Worm (Caenorhabditis elegans) whole organism, mixed stage, embryonic: ENCODE measurements around the gene spp-24.
A peak's percentile ranks its signal among the peaks of the same experiment; 100 is the strongest.

Experiments
- M03D4.4 ChIP-seq: sonication (generic microtip); optimal IDR thresholded peaks from 2 replicates; lab custom pipeline; 2017; ENCODE audit warnings: mild to moderate bottlenecking, missing genetic modification characterization, missing compliant biosample characterization
- bed-3 ChIP-seq: fragments of 200-800 bp; sonication (Bioruptor generic); optimal IDR thresholded peaks from 3 replicates; lab custom pipeline; 2018; ENCODE audit warnings: mild to moderate bottlenecking, missing genetic modification characterization, moderate library complexity, missing compliant biosample characterization
- blmp-1 ChIP-seq: fragments of 150-350 bp; optimal IDR thresholded peaks from 2 replicates; lab custom pipeline; 2014; ENCODE audit warnings: missing biosample characterization, missing genetic modification characterization
- ceh-39 ChIP-seq: fragments of 150-350 bp; optimal IDR thresholded peaks from 2 replicates; lab custom pipeline; 2014; ENCODE audit warnings: missing biosample characterization, missing genetic modification characterization
- ceh-43 ChIP-seq: fragments of 200-800 bp; sonication (Bioruptor generic); optimal IDR thresholded peaks from 2 replicates; lab custom pipeline; 2018; ENCODE audit warnings: mild to moderate bottlenecking, missing genetic modification characterization, moderate library complexity, missing compliant biosample characterization
- ceh-83 ChIP-seq: fragments of 200-800 bp; sonication (Bioruptor generic); optimal IDR thresholded peaks from 2 replicates; lab custom pipeline; 2018; ENCODE audit warnings: mild to moderate bottlenecking, missing genetic modification characterization, missing compliant biosample characterization
- ces-1 ChIP-seq: fragments of 150-350 bp; optimal IDR thresholded peaks from 2 replicates; lab custom pipeline; 2014; ENCODE audit warnings: missing biosample characterization, missing genetic modification reagents, missing genetic modification characterization
- cnd-1 ChIP-seq: fragments of 200-800 bp; sonication (Bioruptor generic); optimal IDR thresholded peaks from 2 replicates; lab custom pipeline; 2018; ENCODE audit warnings: mild to moderate bottlenecking, missing genetic modification characterization, missing compliant biosample characterization
- drap-1 ChIP-seq: fragments of 200-800 bp; sonication (Bioruptor generic); optimal IDR thresholded peaks from 3 replicates; lab custom pipeline; 2018; ENCODE audit warnings: mild to moderate bottlenecking, missing genetic modification characterization, missing compliant biosample characterization
- elt-1 ChIP-seq: sonication (generic microtip); optimal IDR thresholded peaks from 2 replicates; lab custom pipeline; 2017; ENCODE audit warnings: missing genetic modification characterization, mild to moderate bottlenecking, missing compliant biosample characterization, antibody characterized with exemption, moderate library complexity, borderline replicate concordance; ENCODE audit not compliant: insufficient read depth
- elt-3 ChIP-seq: fragments of 150-350 bp; optimal IDR thresholded peaks from 2 replicates; lab custom pipeline; 2014; ENCODE audit warnings: missing biosample characterization, missing genetic modification characterization
- flh-1 ChIP-seq: fragments of 200-800 bp; sonication (Bioruptor generic); optimal IDR thresholded peaks from 2 replicates; lab custom pipeline; 2018; ENCODE audit warnings: mild to moderate bottlenecking, missing genetic modification characterization, moderate library complexity, missing compliant biosample characterization
- ham-2 ChIP-seq: fragments of 200-800 bp; sonication (Bioruptor generic); optimal IDR thresholded peaks from 2 replicates; lab custom pipeline; 2018; ENCODE audit warnings: mild to moderate bottlenecking, missing genetic modification characterization, missing compliant biosample characterization
- hlh-1 ChIP-seq: fragments of 150-350 bp; optimal IDR thresholded peaks from 2 replicates; lab custom pipeline; 2014; ENCODE audit warnings: missing biosample characterization, missing genetic modification reagents, missing genetic modification characterization
- lin-13 ChIP-seq: fragments of 150-350 bp; optimal IDR thresholded peaks from 2 replicates; lab custom pipeline; 2014; ENCODE audit warnings: missing biosample characterization, missing genetic modification characterization
- lin-32 ChIP-seq: fragments of 200-800 bp; sonication (Bioruptor generic); optimal IDR thresholded peaks from 2 replicates; lab custom pipeline; 2018; ENCODE audit warnings: mild to moderate bottlenecking, missing genetic modification characterization, missing compliant biosample characterization
- lsy-2 ChIP-seq: fragments of 150-350 bp; optimal IDR thresholded peaks from 2 replicates; lab custom pipeline; 2014; ENCODE audit warnings: missing biosample characterization, missing genetic modification characterization
- mab-5 ChIP-seq: fragments of 150-350 bp; optimal IDR thresholded peaks from 2 replicates; lab custom pipeline; 2014; ENCODE audit warnings: missing biosample characterization, missing genetic modification characterization
- mep-1 ChIP-seq: fragments of 150-350 bp; optimal IDR thresholded peaks from 2 replicates; lab custom pipeline; 2017; ENCODE audit warnings: missing biosample characterization, missing genetic modification reagents, missing genetic modification characterization, inconsistent platforms
- mls-2 ChIP-seq: sonication (generic microtip); optimal IDR thresholded peaks from 2 replicates; lab custom pipeline; 2016; ENCODE audit warnings: mild to moderate bottlenecking, missing genetic modification characterization, moderate library complexity, missing compliant biosample characterization
- nhr-12 ChIP-seq: fragments of 150-350 bp; optimal IDR thresholded peaks from 2 replicates; lab custom pipeline; 2014; ENCODE audit warnings: missing biosample characterization, missing genetic modification characterization
- nhr-2 ChIP-seq: fragments of 150-350 bp; optimal IDR thresholded peaks from 2 replicates; lab custom pipeline; 2014; ENCODE audit warnings: missing biosample characterization, missing genetic modification characterization
- nhr-237 ChIP-seq: fragments of 150-350 bp; optimal IDR thresholded peaks from 2 replicates; lab custom pipeline; 2014; ENCODE audit warnings: missing biosample characterization, missing genetic modification characterization
- nhr-28 ChIP-seq: fragments of 150-350 bp; optimal IDR thresholded peaks from 2 replicates; lab custom pipeline; 2014; ENCODE audit warnings: missing biosample characterization, missing genetic modification characterization
- nhr-76 ChIP-seq: sonication (generic microtip); optimal IDR thresholded peaks from 2 replicates; lab custom pipeline; 2017; ENCODE audit warnings: missing biosample characterization, missing genetic modification characterization
- pha-4 ChIP-seq: fragments of 150-350 bp; optimal IDR thresholded peaks from 2 replicates; lab custom pipeline; 2018; ENCODE audit warnings: missing biosample characterization, missing genetic modification reagents, missing genetic modification characterization
- sem-2 ChIP-seq: fragments of 200-800 bp; sonication (Bioruptor generic); optimal IDR thresholded peaks from 2 replicates; lab custom pipeline; 2018; ENCODE audit warnings: mild to moderate bottlenecking, missing genetic modification characterization, missing compliant biosample characterization
- sptf-1 ChIP-seq: sonication (generic microtip); optimal IDR thresholded peaks from 2 replicates; lab custom pipeline; 2017; ENCODE audit warnings: mild to moderate bottlenecking, missing genetic modification characterization, moderate library complexity, missing compliant biosample characterization
- tbx-8 ChIP-seq: fragments of 200-800 bp; sonication (Bioruptor generic); optimal IDR thresholded peaks from 2 replicates; lab custom pipeline; 2018; ENCODE audit warnings: mild to moderate bottlenecking, missing genetic modification characterization, moderate library complexity, missing compliant biosample characterization
- unc-39 ChIP-seq: fragments of 150-350 bp; optimal IDR thresholded peaks from 2 replicates; lab custom pipeline; 2014; ENCODE audit warnings: missing biosample characterization, missing genetic modification characterization
- unc-62 ChIP-seq: fragments of 150-350 bp; optimal IDR thresholded peaks from 2 replicates; lab custom pipeline; 2014; ENCODE audit warnings: missing biosample characterization, missing genetic modification reagents, missing genetic modification characterization
- zip-8 ChIP-seq: fragments of 150-350 bp; optimal IDR thresholded peaks from 2 replicates; lab custom pipeline; 2014; ENCODE audit warnings: missing biosample characterization, missing genetic modification characterization
- ztf-11 ChIP-seq: fragments of 150-350 bp; optimal IDR thresholded peaks from 2 replicates; lab custom pipeline; 2014; ENCODE audit warnings: missing biosample characterization, missing genetic modification characterization

spp-24 gene

DNA sequence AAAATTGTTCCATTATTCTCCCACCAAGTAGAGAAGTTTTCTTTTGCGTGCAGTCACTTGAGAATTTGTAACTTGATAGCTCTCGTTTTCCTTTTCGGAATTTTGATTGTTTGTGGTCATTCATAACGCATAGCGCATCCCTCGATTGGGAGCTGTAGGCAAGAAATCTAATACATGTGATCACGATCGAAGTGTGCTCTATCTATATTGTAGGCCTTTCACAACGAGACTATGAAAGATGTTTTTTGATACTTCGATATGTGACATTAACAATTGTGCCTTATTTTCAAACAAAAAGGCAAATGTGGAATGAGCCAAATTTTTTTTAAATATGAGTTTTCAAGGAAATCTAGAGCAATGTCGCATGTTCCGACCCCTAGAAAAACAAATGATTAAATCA, 36.5 kb upstream of the spp-24 start:
- TF ChIP-seq ceh-83 (GFP tag; lab: Kevin White, UChicago) (no peak), zip-8 (tag; lab: Kevin White, UChicago) (no peak), drap-1 (GFP tag; lab: Kevin White, UChicago) (no peak), hlh-1 (no peak), unc-62 (GFP tag; lab: Kevin White, UChicago) (no peak), cnd-1 (tag; lab: Kevin White, UChicago) (no peak), ces-1 (GFP tag; lab: Kevin White, UChicago) (no peak), elt-1 (tag; lab: Kevin White, UChicago) (no peak), lin-32 (GFP tag; lab: Kevin White, UChicago) (no peak), lsy-2 (tag; lab: Kevin White, UChicago) (no peak), mab-5 (tag; lab: Kevin White, UChicago) (no peak), nhr-12 (no peak), sptf-1 (tag; lab: Kevin White, UChicago) (no peak), lin-13 (tag; lab: Kevin White, UChicago) (no peak)

DNA sequence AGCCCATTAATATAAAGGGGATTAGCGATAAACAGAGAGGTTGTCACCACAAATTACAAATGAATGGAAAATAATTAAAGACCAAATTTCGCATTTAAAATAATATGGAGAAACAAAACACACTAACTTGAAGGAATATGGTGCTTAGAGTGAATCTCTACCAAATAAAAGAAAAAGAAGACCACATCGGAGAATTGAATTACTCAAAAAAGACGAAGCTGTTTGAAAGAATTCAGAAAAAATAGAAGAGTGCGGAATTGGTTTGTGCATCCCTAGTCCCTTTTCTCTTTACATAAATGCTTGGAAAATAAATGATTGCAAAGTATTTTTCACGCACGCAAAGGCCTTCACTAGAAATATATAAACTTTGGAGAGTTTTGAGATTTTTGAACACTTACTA, 34.6 kb upstream of the spp-24 start:
- TF ChIP-seq ztf-11 (tag; lab: Kevin White, UChicago) (no peak), lin-32 (GFP tag; lab: Kevin White, UChicago) (no peak), sem-2 (GFP tag; lab: Kevin White, UChicago) (no peak), ces-1 (GFP tag; lab: Kevin White, UChicago) (peak; percentile 76)

- no peak for TF ChIP-seq lin-13 (tag; lab: Kevin White, UChicago)
- peak; percentile 97 for TF ChIP-seq ces-1 (GFP tag; lab: Kevin White, UChicago)
Measured at ce11 chrII:73329-73728, 34.0 kb upstream of the spp-24 start.

ce11 chrII:69354-69753, 30.0 kb upstream of the spp-24 start, which contains the start of gene egl-26:
Gene egl-26, plus strand, starts transcription at chrII:69654.
- TF ChIP-seq pha-4: no peak
- TF ChIP-seq elt-1 (tag; lab: Kevin White, UChicago): no peak
- no peak for TF ChIP-seq lin-13 (tag; lab: Kevin White, UChicago)
- no peak for TF ChIP-seq drap-1 (GFP tag; lab: Kevin White, UChicago)
- TF ChIP-seq zip-8 (tag; lab: Kevin White, UChicago): no peak
- no peak for TF ChIP-seq blmp-1 (tag; lab: Kevin White, UChicago)
- TF ChIP-seq elt-3 (tag; lab: Kevin White, UChicago): no peak
- no peak for TF ChIP-seq ztf-11 (tag; lab: Kevin White, UChicago)
- no peak for TF ChIP-seq mls-2
- TF ChIP-seq hlh-1: no peak
- no peak for TF ChIP-seq nhr-28

DNA sequence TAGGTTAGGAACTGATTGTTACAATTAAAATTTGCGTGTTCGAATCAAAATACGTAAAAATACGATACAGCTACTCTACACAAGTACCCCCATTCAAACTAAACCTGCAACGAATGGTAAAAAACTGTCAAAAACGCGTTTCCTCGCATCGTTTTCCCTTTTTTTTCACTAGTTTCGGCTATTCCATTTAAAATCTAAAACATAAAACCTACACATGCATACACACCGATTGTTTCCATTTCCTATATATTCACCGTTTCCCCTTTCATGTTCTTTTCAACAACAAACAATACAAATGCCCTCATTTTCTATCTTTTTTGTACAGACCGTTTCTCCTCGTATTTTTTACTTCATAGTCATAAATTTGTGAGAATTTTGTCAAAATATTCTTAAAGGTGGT, 29.4 kb upstream of the spp-24 start:
- TF ChIP-seq ztf-11 (tag; lab: Kevin White, UChicago): no peak
- TF ChIP-seq nhr-2: no peak
- no peak for TF ChIP-seq nhr-237 (tag; lab: Kevin White, UChicago)
- TF ChIP-seq unc-62 (GFP tag; lab: Kevin White, UChicago): no peak
- no peak for TF ChIP-seq nhr-28
- TF ChIP-seq mls-2: no peak
- TF ChIP-seq mep-1 (tag; lab: Kevin White, UChicago): no peak
- TF ChIP-seq bed-3 (GFP tag; lab: Kevin White, UChicago): no peak

DNA sequence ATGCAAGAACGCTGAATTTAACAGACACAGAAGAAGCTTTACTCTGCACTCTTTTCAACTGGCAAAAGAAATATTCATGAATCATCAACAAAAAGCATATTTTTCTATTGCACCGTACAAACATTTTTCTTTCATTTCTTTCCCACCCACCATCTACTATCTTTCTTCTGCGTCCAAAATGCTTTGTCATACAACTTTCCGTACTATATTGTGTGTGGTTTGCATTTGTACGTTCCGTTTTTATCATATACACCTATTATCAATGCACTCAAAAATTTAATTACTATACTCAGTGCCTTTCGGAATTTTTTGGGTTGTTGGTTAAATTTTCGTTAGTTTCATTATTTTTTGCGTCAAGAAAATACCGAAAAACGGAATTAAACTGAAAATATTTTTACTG, 28.3 kb upstream of the spp-24 start:
- TF ChIP-seq sptf-1 (tag; lab: Kevin White, UChicago) (no peak), nhr-76 (tag; lab: Kevin White, UChicago) (no peak), nhr-12 (no peak), lin-32 (GFP tag; lab: Kevin White, UChicago) (no peak), ces-1 (GFP tag; lab: Kevin White, UChicago) (no peak), cnd-1 (tag; lab: Kevin White, UChicago) (no peak)

ce11 chrII:66322-66721, 27.0 kb upstream of the spp-24 start:
- peak; percentile 91 for TF ChIP-seq ham-2 (GFP tag; lab: Kevin White, UChicago)
- TF ChIP-seq cnd-1 (tag; lab: Kevin White, UChicago): peak; percentile 65
- no peak for TF ChIP-seq elt-1 (tag; lab: Kevin White, UChicago)
- TF ChIP-seq nhr-28: no peak
- TF ChIP-seq nhr-237 (tag; lab: Kevin White, UChicago): peak; percentile 50
- TF ChIP-seq blmp-1 (tag; lab: Kevin White, UChicago): peak; percentile 38
- peak; percentile 75 for TF ChIP-seq nhr-2
- peak; percentile 72 for TF ChIP-seq ztf-11 (tag; lab: Kevin White, UChicago)
- no peak for TF ChIP-seq ceh-39 (tag; lab: Kevin White, UChicago)
- TF ChIP-seq drap-1 (GFP tag; lab: Kevin White, UChicago): peak; percentile 47
- TF ChIP-seq flh-1 (GFP tag; lab: Kevin White, UChicago): no peak
- no peak for TF ChIP-seq ceh-43 (GFP tag; lab: Kevin White, UChicago)
- no peak for TF ChIP-seq lsy-2 (tag; lab: Kevin White, UChicago)
- TF ChIP-seq pha-4: peak; percentile 82
- no peak for TF ChIP-seq sem-2 (GFP tag; lab: Kevin White, UChicago)
- TF ChIP-seq sptf-1 (tag; lab: Kevin White, UChicago): peak; percentile 63
- TF ChIP-seq hlh-1: peak; percentile 35
- peak; percentile 60 for TF ChIP-seq elt-3 (tag; lab: Kevin White, UChicago)
- no peak for TF ChIP-seq ceh-83 (GFP tag; lab: Kevin White, UChicago)
- TF ChIP-seq M03D4.4 (tag; lab: Kevin White, UChicago): no peak
- peak; percentile 64 for TF ChIP-seq mep-1 (tag; lab: Kevin White, UChicago)
- peak; percentile 72 for TF ChIP-seq mls-2
- TF ChIP-seq tbx-8 (GFP tag; lab: Kevin White, UChicago): peak; percentile 9
- TF ChIP-seq unc-39 (tag; lab: Kevin White, UChicago): no peak
- TF ChIP-seq lin-32 (GFP tag; lab: Kevin White, UChicago): no peak
- peak; percentile 20 for TF ChIP-seq unc-62 (GFP tag; lab: Kevin White, UChicago)
- TF ChIP-seq lin-13 (tag; lab: Kevin White, UChicago): peak; percentile 17
